Fruit fly (Drosophila melanogaster) whole organism, embryonic: Measurements from ENCODE around the gene CG31549.

Source experiments
- ATbp ChIP-seq: fragments of 200-800 bp; sonication (Bioruptor generic); optimal IDR thresholded peaks from 2 replicates; lab custom pipeline; 2017; ENCODE audit warnings: missing biosample characterization, mild to moderate bottlenecking, missing genetic modification characterization, missing genetic modification reagents
- Asciz ChIP-seq: fragments of 200-800 bp; sonication (Bioruptor generic); optimal IDR thresholded peaks from 2 replicates; lab custom pipeline; 2017; ENCODE audit warnings: missing biosample characterization, mild to moderate bottlenecking, missing genetic modification characterization, missing genetic modification reagents
- Atf3 ChIP-seq: fragments of 200-800 bp; sonication (Bioruptor generic); optimal IDR thresholded peaks from 3 replicates; lab custom pipeline; 2016; ENCODE audit warnings: missing biosample characterization, missing genetic modification characterization
- Bdp1 ChIP-seq: fragments of 200-800 bp; sonication (Bioruptor generic); optimal IDR thresholded peaks from 3 replicates; lab custom pipeline; 2016; ENCODE audit warnings: missing biosample characterization, missing genetic modification characterization
- CG10654 ChIP-seq: fragments of 200-800 bp; sonication (Bioruptor generic); optimal IDR thresholded peaks from 2 replicates; lab custom pipeline; 2016; ENCODE audit warnings: missing biosample characterization, missing genetic modification characterization
- CG10959 ChIP-seq: fragments of 200-800 bp; sonication (Bioruptor generic); IDR thresholded peaks from 2 replicates; pipeline ENCODE4 v1.3.6; 2022; ENCODE audit warnings: missing biosample characterization, missing genetic modification characterization
- CG11504 ChIP-seq: fragments of 200-800 bp; sonication (Bioruptor generic); optimal IDR thresholded peaks from 3 replicates; lab custom pipeline; 2019; ENCODE audit warnings: missing biosample characterization, mild to moderate bottlenecking, missing genetic modification characterization, moderate library complexity
- CG11560 ChIP-seq: fragments of 200-800 bp; sonication (Bioruptor generic); IDR thresholded peaks from 3 replicates; pipeline ENCODE4 v1.3.6; 2022; ENCODE audit warnings: missing biosample characterization, missing genetic modification characterization
- CG12071 ChIP-seq: fragments of 200-800 bp; sonication (Bioruptor generic); optimal IDR thresholded peaks from 3 replicates; lab custom pipeline; 2018; ENCODE audit warnings: missing biosample characterization, mild to moderate bottlenecking, missing genetic modification characterization
- CG12219 ChIP-seq: fragments of 200-800 bp; sonication (Bioruptor generic); optimal IDR thresholded peaks from 3 replicates; lab custom pipeline; 2018; ENCODE audit warnings: missing biosample characterization, mild to moderate bottlenecking, missing genetic modification characterization
- CG13424 ChIP-seq: fragments of 200-800 bp; sonication (Bioruptor generic); optimal IDR thresholded peaks from 2 replicates; lab custom pipeline; 2019; ENCODE audit warnings: missing biosample characterization, mild to moderate bottlenecking, missing genetic modification characterization, moderate library complexity
- CG14014 ChIP-seq: fragments of 200-800 bp; sonication (Bioruptor generic); IDR thresholded peaks from 2 replicates; pipeline ENCODE4 v1.3.6; 2022; ENCODE audit warnings: missing biosample characterization, missing genetic modification characterization
- CG1603 ChIP-seq: fragments of 200-800 bp; sonication (Bioruptor generic); optimal IDR thresholded peaks from 2 replicates; lab custom pipeline; 2019; ENCODE audit warnings: missing biosample characterization, mild to moderate bottlenecking, missing genetic modification characterization, moderate library complexity
- CG17328 ChIP-seq: fragments of 200-800 bp; sonication (Bioruptor generic); IDR thresholded peaks from 2 replicates; pipeline ENCODE4 v1.3.6; 2022; ENCODE audit warnings: missing biosample characterization, missing genetic modification characterization
- CG17361 ChIP-seq: fragments of 200-800 bp; sonication (Bioruptor generic); IDR thresholded peaks from 3 replicates; pipeline ENCODE4 v1.3.6; 2022; ENCODE audit warnings: missing biosample characterization, missing genetic modification characterization
- CG17802 ChIP-seq: fragments of 200-800 bp; sonication (Bioruptor generic); optimal IDR thresholded peaks from 2 replicates; lab custom pipeline; 2018; ENCODE audit warnings: missing biosample characterization, mild to moderate bottlenecking, missing genetic modification characterization, moderate library complexity
- CG18764 ChIP-seq: fragments of 200-800 bp; sonication (Bioruptor generic); optimal IDR thresholded peaks from 3 replicates; lab custom pipeline; 2016; ENCODE audit warnings: missing biosample characterization, missing genetic modification characterization
- CG33557 ChIP-seq: fragments of 200-800 bp; sonication (Bioruptor generic); optimal IDR thresholded peaks from 2 replicates; lab custom pipeline; 2019; ENCODE audit warnings: missing biosample characterization, mild to moderate bottlenecking, missing genetic modification characterization, moderate library complexity
- CG43689 ChIP-seq: fragments of 200-800 bp; sonication (Bioruptor generic); IDR thresholded peaks from 2 replicates; pipeline ENCODE4 v1.3.6; 2022; ENCODE audit warnings: missing biosample characterization, missing genetic modification characterization
- CG5953 ChIP-seq: fragments of 200-800 bp; sonication (Bioruptor generic); IDR thresholded peaks from 2 replicates; pipeline ENCODE4 v1.3.6; 2022; ENCODE audit warnings: missing biosample characterization, missing genetic modification characterization
- CG7839 ChIP-seq: fragments of 200-800 bp; sonication (Bioruptor generic); optimal IDR thresholded peaks from 3 replicates; lab custom pipeline; 2018; ENCODE audit warnings: missing biosample characterization, mild to moderate bottlenecking, missing genetic modification characterization, moderate library complexity
- CG7963 ChIP-seq: fragments of 200-800 bp; sonication (Bioruptor generic); IDR thresholded peaks from 3 replicates; pipeline ENCODE4 v1.3.6; 2022; ENCODE audit warnings: missing biosample characterization, missing genetic modification characterization; ENCODE audit not compliant: partially characterized antibody
- CG8359 ChIP-seq: fragments of 200-800 bp; sonication (Bioruptor generic); optimal IDR thresholded peaks from 2 replicates; lab custom pipeline; 2017; ENCODE audit warnings: missing biosample characterization, mild to moderate bottlenecking, missing genetic modification characterization, borderline replicate concordance
- Hey ChIP-seq: fragments of 200-800 bp; sonication (Bioruptor generic); optimal IDR thresholded peaks from 3 replicates; lab custom pipeline; 2018; ENCODE audit warnings: missing biosample characterization, mild to moderate bottlenecking, missing genetic modification characterization
- MESR4 ChIP-seq: fragments of 200-800 bp; sonication (Bioruptor generic); optimal IDR thresholded peaks from 2 replicates; lab custom pipeline; 2018; ENCODE audit warnings: missing biosample characterization, mild to moderate bottlenecking, missing genetic modification characterization, moderate library complexity
- Mad ChIP-seq: fragments of 200-800 bp; sonication (Bioruptor generic); optimal IDR thresholded peaks from 2 replicates; lab custom pipeline; 2016; ENCODE audit warnings: missing biosample characterization, missing genetic modification characterization
- Meics ChIP-seq: fragments of 200-800 bp; sonication (Bioruptor generic); optimal IDR thresholded peaks from 2 replicates; lab custom pipeline; 2017; ENCODE audit warnings: missing biosample characterization, mild to moderate bottlenecking, missing genetic modification characterization
- Mes4 ChIP-seq: fragments of 200-800 bp; sonication (Bioruptor generic); optimal IDR thresholded peaks from 2 replicates; lab custom pipeline; 2016; ENCODE audit warnings: missing biosample characterization, missing genetic modification characterization
- NC2β ChIP-seq: fragments of 200-800 bp; sonication (Bioruptor generic); optimal IDR thresholded peaks from 2 replicates; lab custom pipeline; 2016; ENCODE audit warnings: missing biosample characterization, missing genetic modification characterization
- Nf-YB ChIP-seq: fragments of 200-800 bp; sonication (Bioruptor generic); optimal IDR thresholded peaks from 3 replicates; lab custom pipeline; 2019; ENCODE audit warnings: missing biosample characterization, mild to moderate bottlenecking, missing genetic modification characterization, moderate library complexity
- YL-1 ChIP-seq: fragments of 200-800 bp; sonication (Bioruptor generic); optimal IDR thresholded peaks from 3 replicates; lab custom pipeline; 2017; ENCODE audit warnings: missing biosample characterization, mild to moderate bottlenecking, missing genetic modification characterization
- bsh ChIP-seq, 2 experiments: fragments of 200-800 bp; sonication (Bioruptor generic); optimal IDR thresholded peaks; 2 replicates each; lab custom pipeline; 2017 to 2018; ENCODE audit warnings: mild to moderate bottlenecking in 2 of 2, missing biosample characterization in 2 of 2, missing genetic modification characterization in 2 of 2, moderate library complexity in 1 of 2
- cwo ChIP-seq: fragments of 200-800 bp; sonication (Bioruptor generic); optimal IDR thresholded peaks from 3 replicates; lab custom pipeline; 2017; ENCODE audit warnings: missing biosample characterization, missing genetic modification characterization, mild to moderate bottlenecking, moderate library complexity, missing genetic modification reagents
- fru ChIP-seq: fragments of >200 bp; optimal IDR thresholded peaks from 2 replicates; lab custom pipeline; 2017
- gsb ChIP-seq: fragments of 200-800 bp; sonication (Bioruptor generic); IDR thresholded peaks from 2 replicates; pipeline ENCODE4 v1.3.6; 2022; ENCODE audit warnings: missing biosample characterization, missing genetic modification characterization
- jigr1 ChIP-seq: fragments of 200-800 bp; sonication (Bioruptor generic); IDR thresholded peaks from 3 replicates; pipeline ENCODE4 v1.3.6; 2022; ENCODE audit warnings: missing biosample characterization, missing genetic modification characterization
- jing ChIP-seq: fragments of 200-800 bp; sonication (Bioruptor generic); optimal IDR thresholded peaks from 2 replicates; lab custom pipeline; 2018; ENCODE audit warnings: missing biosample characterization, mild to moderate bottlenecking, missing genetic modification characterization
- kay ChIP-seq: fragments of 200-800 bp; sonication (Bioruptor generic); optimal IDR thresholded peaks from 2 replicates; lab custom pipeline; 2016; ENCODE audit warnings: missing biosample characterization, missing genetic modification characterization
- nom ChIP-seq: fragments of 200-800 bp; sonication (Bioruptor generic); optimal IDR thresholded peaks from 2 replicates; lab custom pipeline; 2017; ENCODE audit warnings: missing biosample characterization, missing genetic modification characterization, mild to moderate bottlenecking, moderate library complexity, missing genetic modification reagents
- pnt ChIP-seq: fragments of 200-800 bp; sonication (Bioruptor generic); optimal IDR thresholded peaks from 3 replicates; lab custom pipeline; 2016; ENCODE audit warnings: missing biosample characterization, missing genetic modification characterization
- pros ChIP-seq: fragments of 200-800 bp; sonication (Bioruptor generic); optimal IDR thresholded peaks from 3 replicates; lab custom pipeline; 2019; ENCODE audit warnings: missing biosample characterization, mild to moderate bottlenecking, missing genetic modification characterization, moderate library complexity
- salm ChIP-seq: fragments of 200-800 bp; sonication (Bioruptor generic); optimal IDR thresholded peaks from 2 replicates; lab custom pipeline; 2018; ENCODE audit warnings: missing biosample characterization, mild to moderate bottlenecking, missing genetic modification characterization
- slbo ChIP-seq: fragments of 200-800 bp; sonication (Bioruptor generic); IDR thresholded peaks from 2 replicates; pipeline ENCODE4 v1.3.6; 2022; ENCODE audit warnings: missing biosample characterization, missing genetic modification characterization
- sob ChIP-seq: fragments of 200-800 bp; sonication (Bioruptor generic); IDR thresholded peaks from 2 replicates; pipeline ENCODE4 v1.3.6; 2022; ENCODE audit warnings: missing biosample characterization, missing genetic modification characterization
- stwl ChIP-seq: fragments of 200-800 bp; sonication (Bioruptor generic); optimal IDR thresholded peaks from 3 replicates; lab custom pipeline; 2018; ENCODE audit warnings: missing biosample characterization, mild to moderate bottlenecking, missing genetic modification characterization, moderate library complexity
- tgo ChIP-seq: fragments of 200-800 bp; sonication (Bioruptor generic); IDR thresholded peaks from 3 replicates; pipeline ENCODE4 v1.3.6; 2022; ENCODE audit warnings: missing biosample characterization, missing genetic modification characterization
- tll ChIP-seq, 2 experiments: fragments of 200-800 bp in 1 of 2; fragments of >200 bp in 1 of 2; sonication (Bioruptor generic) in 1 of 2; optimal IDR thresholded peaks; 2 replicates each; lab custom pipeline; 2017 to 2019; ENCODE audit warnings: missing biosample characterization in 2 of 2, missing genetic modification characterization in 2 of 2, mild to moderate bottlenecking in 1 of 2, moderate library complexity in 1 of 2
- tup ChIP-seq: fragments of 200-800 bp; sonication (Bioruptor generic); optimal IDR thresholded peaks from 2 replicates; lab custom pipeline; 2016; ENCODE audit warnings: missing biosample characterization, mild to moderate bottlenecking, missing genetic modification characterization, moderate library complexity
- zen2 ChIP-seq: fragments of 200-800 bp; sonication (Bioruptor generic); IDR thresholded peaks from 3 replicates; pipeline ENCODE4 v1.3.6; 2022; ENCODE audit warnings: missing biosample characterization, missing genetic modification characterization; ENCODE audit not compliant: partially characterized antibody

The CG31549 gene

dm6 chr3R:5620387-5620956 is 11.5 kb upstream of the CG31549 start:
- TF ChIP-seq CG5953 (peak; percentile 59; the same call in 1 of the 2 replicates), CG18764 (peak; percentile 50), kay (GFP tag; lab: Kevin White, UChicago) (peak; percentile 10), Bdp1 (GFP tag; lab: Kevin White, UChicago) (no peak), Asciz (GFP tag; lab: Kevin White, UChicago) (peak; percentile 73), nom (GFP tag; lab: Kevin White, UChicago) (no peak), salm (tag; lab: Kevin White, UChicago) (peak; percentile 16), sob (GFP tag; lab: Robert Waterston, UW) (peak; percentile 37; the same call in 1 of the 2 replicates), Mad (GFP tag; lab: Kevin White, UChicago) (peak; percentile 41), fru (lab: Kevin White, UChicago) (no peak), CG14014 (GFP tag; lab: Robert Waterston, UW) (peak; percentile 43; the same call in 1 of the 2 replicates), pnt (GFP tag; lab: Kevin White, UChicago) (peak; percentile 38), Atf3 (peak; percentile 21), Hey (tag; lab: Kevin White, UChicago) (no peak), CG17802 (tag; lab: Kevin White, UChicago) (peak; percentile 54), CG17361 (GFP tag; lab: Robert Waterston, UW) (peak; percentile 88), bsh (GFP tag; optimal IDR thresholded peaks at IDR 0.05; lab: Kevin White, UChicago) (peak in 1 of 2 experiments; percentile 65), CG11560 (no peak), CG43689 (GFP tag; lab: Robert Waterston, UW) (no peak; the same call in 1 of the 2 replicates), CG13424 (tag; lab: Kevin White, UChicago) (peak; percentile 60), tup (GFP tag; lab: Kevin White, UChicago) (no peak), tgo (GFP tag; lab: Robert Waterston, UW) (peak; percentile 55), CG10959 (GFP tag; lab: Robert Waterston, UW) (no peak), CG12219 (GFP tag; lab: Kevin White, UChicago) (peak; percentile 61), CG33557 (GFP tag; lab: Kevin White, UChicago) (no peak), Mes4 (GFP tag; lab: Kevin White, UChicago) (peak; percentile 70), gsb (GFP tag; lab: Robert Waterston, UW) (0 out of 2 replicates have a peak, but pooled peaks have one; percentile 9), CG17328 (GFP tag; lab: Robert Waterston, UW) (peak; percentile 58), pros (GFP tag; lab: Kevin White, UChicago) (no peak), CG7839 (tag; lab: Kevin White, UChicago) (peak; percentile 72), CG10654 (peak; percentile 40), Nf-YB (GFP tag; lab: Kevin White, UChicago) (peak; percentile 32), NC2β (GFP tag; lab: Kevin White, UChicago) (peak; percentile 62), Meics (GFP tag; lab: Kevin White, UChicago) (peak; percentile 64), CG1603 (tag; lab: Kevin White, UChicago) (peak; percentile 71), MESR4 (no peak), CG11504 (peak; percentile 83), ATbp (GFP tag; lab: Kevin White, UChicago) (peak; percentile 71), YL-1 (GFP tag; lab: Kevin White, UChicago) (no peak), zen2 (GFP tag; lab: Robert Waterston, UW) (no peak), tll (GFP tag; optimal IDR thresholded peaks at IDR 0.05; lab: Kevin White, UChicago) (no peak), CG8359 (no peak), cwo (GFP tag; lab: Kevin White, UChicago) (peak; percentile 28), slbo (GFP tag; lab: Robert Waterston, UW) (peak; percentile 71), jigr1 (peak; percentile 65; the same call in 1 of the 3 replicates), CG12071 (GFP tag; lab: Kevin White, UChicago) (no peak), jing (peak; percentile 37), stwl (tag; lab: Kevin White, UChicago) (no peak), CG7963 (GFP tag; lab: Robert Waterston, UW) (no peak)
